Fruit fly (Drosophila melanogaster) whole organism, prepupa: Measurements from ENCODE around the gene CG5618.

Experiments used
- Blimp-1 ChIP-seq: fragments of 200-800 bp; sonication (Bioruptor generic); optimal IDR thresholded peaks from 3 replicates; lab custom pipeline; 2017; ENCODE audit warnings: missing biosample characterization, missing genetic modification characterization, mild to moderate bottlenecking, moderate library complexity, missing genetic modification reagents
- CG11294 ChIP-seq: fragments of 200-800 bp; sonication (Bioruptor generic); IDR thresholded peaks from 2 replicates; pipeline ENCODE4 v1.3.6; 2022; ENCODE audit warnings: missing biosample characterization, missing genetic modification characterization
- CG11762 ChIP-seq: fragments of 200-800 bp; sonication (Bioruptor generic); optimal IDR thresholded peaks from 3 replicates; lab custom pipeline; 2016; ENCODE audit warnings: missing biosample characterization, missing genetic modification characterization; ENCODE audit not compliant: insufficient read depth
- CG11902 ChIP-seq: fragments of 200-800 bp; sonication (Bioruptor generic); optimal IDR thresholded peaks from 3 replicates; lab custom pipeline; 2016; ENCODE audit warnings: missing biosample characterization, missing genetic modification characterization
- CG1621 ChIP-seq: fragments of 200-800 bp; sonication (Bioruptor generic); optimal IDR thresholded peaks from 3 replicates; lab custom pipeline; 2018; ENCODE audit warnings: missing biosample characterization, mild to moderate bottlenecking, missing genetic modification characterization
- CG16779 ChIP-seq: fragments of 200-800 bp; sonication (Bioruptor generic); optimal IDR thresholded peaks from 3 replicates; lab custom pipeline; 2017; ENCODE audit warnings: missing biosample characterization, mild to moderate bottlenecking, missing genetic modification characterization
- CG3032 ChIP-seq: fragments of 200-800 bp; optimal IDR thresholded peaks from 2 replicates; lab custom pipeline; 2019; ENCODE audit warnings: missing biosample characterization, mild to moderate bottlenecking, missing genetic modification characterization, moderate library complexity
- CG31627 ChIP-seq: fragments of 200-800 bp; sonication (Bioruptor generic); optimal IDR thresholded peaks from 3 replicates; lab custom pipeline; 2016; ENCODE audit warnings: missing biosample characterization, missing genetic modification characterization
- CG32006 ChIP-seq: fragments of 200-800 bp; sonication (Bioruptor generic); optimal IDR thresholded peaks from 3 replicates; lab custom pipeline; 2017; ENCODE audit warnings: missing biosample characterization, mild to moderate bottlenecking, missing genetic modification characterization
- CG34406 ChIP-seq: fragments of 200-800 bp; sonication (Bioruptor generic); optimal IDR thresholded peaks from 3 replicates; lab custom pipeline; 2016; ENCODE audit warnings: missing biosample characterization, missing genetic modification characterization
- CG3919 ChIP-seq: fragments of 200-800 bp; sonication (Bioruptor generic); optimal IDR thresholded peaks from 3 replicates; lab custom pipeline; 2016; ENCODE audit warnings: missing biosample characterization, missing genetic modification characterization
- CG6792 ChIP-seq: fragments of 200-800 bp; sonication (Bioruptor generic); optimal IDR thresholded peaks from 3 replicates; lab custom pipeline; 2016; ENCODE audit warnings: missing biosample characterization, missing genetic modification characterization
- CG6808 ChIP-seq: fragments of 200-800 bp; sonication (Bioruptor generic); optimal IDR thresholded peaks from 3 replicates; lab custom pipeline; 2017; ENCODE audit warnings: missing biosample characterization, missing genetic modification characterization, mild to moderate bottlenecking, moderate library complexity, missing genetic modification reagents
- CG6854 ChIP-seq: fragments of 200-800 bp; sonication (Bioruptor generic); optimal IDR thresholded peaks from 2 replicates; lab custom pipeline; 2017; ENCODE audit warnings: missing biosample characterization, mild to moderate bottlenecking, missing genetic modification characterization
- CG7368 ChIP-seq: fragments of 200-800 bp; sonication (Bioruptor generic); optimal IDR thresholded peaks from 3 replicates; lab custom pipeline; 2016; ENCODE audit warnings: missing biosample characterization, missing genetic modification characterization
- CG8119 ChIP-seq: fragments of 200-800 bp; sonication (Bioruptor generic); IDR thresholded peaks from 3 replicates; pipeline ENCODE4 v1.3.6; 2022; ENCODE audit warnings: missing biosample characterization, missing genetic modification characterization
- CG8319 ChIP-seq: fragments of 200-800 bp; sonication (Bioruptor generic); optimal IDR thresholded peaks from 3 replicates; lab custom pipeline; 2016; ENCODE audit warnings: missing biosample characterization, missing genetic modification characterization
- CG8632 ChIP-seq: fragments of 200-800 bp; sonication (Bioruptor generic); optimal IDR thresholded peaks from 3 replicates; lab custom pipeline; 2016; ENCODE audit warnings: missing biosample characterization, missing genetic modification characterization
- CG9139 ChIP-seq: fragments of 200-800 bp; sonication (Bioruptor generic); optimal IDR thresholded peaks from 3 replicates; lab custom pipeline; 2017; ENCODE audit warnings: missing biosample characterization, mild to moderate bottlenecking, missing genetic modification characterization
- Eip75B ChIP-seq: fragments of 200-800 bp; sonication (Bioruptor generic); optimal IDR thresholded peaks from 3 replicates; lab custom pipeline; 2016; ENCODE audit warnings: missing biosample characterization, missing genetic modification characterization
- Eip78C ChIP-seq: fragments of 200-800 bp; sonication (Bioruptor generic); peaks from one replicate; lab custom pipeline; 2016; ENCODE audit warnings: missing biosample characterization, missing genetic modification characterization
- Eip93F ChIP-seq: fragments of 200-800 bp; sonication (Bioruptor generic); optimal IDR thresholded peaks from 2 replicates; lab custom pipeline; 2016; ENCODE audit warnings: missing biosample characterization, mild to moderate bottlenecking, missing genetic modification characterization
- Ets21C ChIP-seq: fragments of 200-800 bp; sonication (Bioruptor generic); optimal IDR thresholded peaks from 3 replicates; lab custom pipeline; 2016; ENCODE audit warnings: missing biosample characterization, missing genetic modification characterization
- Ets96B ChIP-seq: fragments of 200-800 bp; optimal IDR thresholded peaks from 2 replicates; lab custom pipeline; 2019; ENCODE audit warnings: missing biosample characterization, mild to moderate bottlenecking, missing genetic modification characterization, moderate library complexity
- Gug ChIP-seq: fragments of 200-800 bp; sonication (Bioruptor generic); IDR thresholded peaks from 2 replicates; pipeline ENCODE4 v1.3.6; 2022; ENCODE audit warnings: missing biosample characterization, missing genetic modification characterization
- Hr39 ChIP-seq: fragments of 200-800 bp; sonication (Bioruptor generic); optimal IDR thresholded peaks from 2 replicates; lab custom pipeline; 2016; ENCODE audit warnings: missing biosample characterization, missing genetic modification characterization
- Hr4 ChIP-seq: fragments of 200-800 bp; sonication (Bioruptor generic); optimal IDR thresholded peaks from 3 replicates; lab custom pipeline; 2016; ENCODE audit warnings: missing biosample characterization, missing genetic modification characterization
- Lpt ChIP-seq: fragments of 200-800 bp; sonication (Bioruptor generic); optimal IDR thresholded peaks from 3 replicates; lab custom pipeline; 2016; ENCODE audit warnings: missing biosample characterization, missing genetic modification characterization
- Met ChIP-seq: fragments of 200-800 bp; sonication (Bioruptor generic); optimal IDR thresholded peaks from 3 replicates; lab custom pipeline; 2016; ENCODE audit warnings: missing biosample characterization, missing genetic modification characterization
- OdsH ChIP-seq: fragments of 200-800 bp; sonication (Bioruptor generic); optimal IDR thresholded peaks from 3 replicates; lab custom pipeline; 2016; ENCODE audit warnings: missing biosample characterization, missing genetic modification characterization
- Smox ChIP-seq: fragments of 200-800 bp; sonication (Bioruptor generic); optimal IDR thresholded peaks from 3 replicates; lab custom pipeline; 2016; ENCODE audit warnings: missing biosample characterization, missing genetic modification characterization
- Sox102F ChIP-seq: fragments of 200-800 bp; sonication (Bioruptor generic); optimal IDR thresholded peaks from 2 replicates; lab custom pipeline; 2016; ENCODE audit warnings: missing biosample characterization, mild to moderate bottlenecking, missing genetic modification characterization
- Sox14 ChIP-seq: fragments of 200-800 bp; sonication (Bioruptor generic); optimal IDR thresholded peaks from 3 replicates; lab custom pipeline; 2016; ENCODE audit warnings: missing biosample characterization, missing genetic modification characterization
- Sox15 ChIP-seq: fragments of 200-800 bp; sonication (Bioruptor generic); optimal IDR thresholded peaks from 3 replicates; lab custom pipeline; 2016; ENCODE audit warnings: missing biosample characterization, missing genetic modification characterization
- achi ChIP-seq: fragments of 200-800 bp; sonication (Bioruptor generic); optimal IDR thresholded peaks from 3 replicates; lab custom pipeline; 2016; ENCODE audit warnings: missing biosample characterization, missing genetic modification characterization
- acj6 ChIP-seq: fragments of 200-800 bp; sonication (Bioruptor generic); optimal IDR thresholded peaks from 3 replicates; lab custom pipeline; 2016; ENCODE audit warnings: missing biosample characterization, missing genetic modification characterization
- cyc ChIP-seq: fragments of 200-800 bp; sonication (Bioruptor generic); optimal IDR thresholded peaks from 3 replicates; lab custom pipeline; 2016; ENCODE audit warnings: missing biosample characterization, missing genetic modification characterization
- dac ChIP-seq: fragments of 200-800 bp; sonication (Bioruptor generic); optimal IDR thresholded peaks from 2 replicates; lab custom pipeline; 2017; ENCODE audit warnings: missing biosample characterization, mild to moderate bottlenecking, missing genetic modification characterization
- dsx ChIP-seq: fragments of 200-800 bp; optimal IDR thresholded peaks from 3 replicates; lab custom pipeline; 2019; ENCODE audit warnings: missing biosample characterization, mild to moderate bottlenecking, missing genetic modification characterization, moderate library complexity; ENCODE audit not compliant: poor library complexity, severe bottlenecking
- eg ChIP-seq: fragments of 200-800 bp; sonication (Bioruptor generic); IDR thresholded peaks from 3 replicates; pipeline ENCODE4 v1.3.6; 2022; ENCODE audit warnings: missing biosample characterization, missing genetic modification characterization
- fd59A ChIP-seq: fragments of 200-800 bp; sonication (Bioruptor generic); optimal IDR thresholded peaks from 2 replicates; lab custom pipeline; 2017; ENCODE audit warnings: missing biosample characterization, mild to moderate bottlenecking, missing genetic modification characterization, missing genetic modification reagents
- fd85E ChIP-seq: fragments of 200-800 bp; sonication (Bioruptor generic); optimal IDR thresholded peaks from 3 replicates; lab custom pipeline; 2016; ENCODE audit warnings: missing biosample characterization, missing genetic modification characterization
- fkh ChIP-seq: fragments of 200-800 bp; sonication (Bioruptor generic); optimal IDR thresholded peaks from 3 replicates; lab custom pipeline; 2017; ENCODE audit warnings: missing biosample characterization, mild to moderate bottlenecking, missing genetic modification characterization, moderate library complexity
- lz ChIP-seq: fragments of 200-800 bp; sonication (Bioruptor generic); optimal IDR thresholded peaks from 3 replicates; lab custom pipeline; 2016; ENCODE audit warnings: missing biosample characterization, missing genetic modification characterization
- net ChIP-seq: fragments of 200-800 bp; sonication (Bioruptor generic); optimal IDR thresholded peaks from 3 replicates; lab custom pipeline; 2016; ENCODE audit warnings: missing biosample characterization, missing genetic modification characterization
- pdm3 ChIP-seq: fragments of 200-800 bp; sonication (Bioruptor generic); optimal IDR thresholded peaks from 3 replicates; lab custom pipeline; 2016; ENCODE audit warnings: missing biosample characterization, missing genetic modification characterization
- spab ChIP-seq: fragments of 200-800 bp; sonication (Bioruptor generic); optimal IDR thresholded peaks from 2 replicates; lab custom pipeline; 2017; ENCODE audit warnings: missing biosample characterization, mild to moderate bottlenecking, missing genetic modification characterization, missing genetic modification reagents
- ss ChIP-seq, 2 experiments: fragments of 200-800 bp; sonication (Bioruptor generic); optimal IDR thresholded peaks; 2 replicates in 1 of 2; 3 replicates in 1 of 2; lab custom pipeline; 2017 to 2018; ENCODE audit warnings: mild to moderate bottlenecking in 2 of 2, missing biosample characterization in 2 of 2, missing genetic modification characterization in 2 of 2, moderate library complexity in 1 of 2
- svp ChIP-seq: fragments of 200-800 bp; sonication (Bioruptor generic); peaks from one replicate; lab custom pipeline; 2016; ENCODE audit warnings: missing biosample characterization, missing genetic modification characterization
- topi ChIP-seq: fragments of 200-800 bp; sonication (Bioruptor generic); optimal IDR thresholded peaks from 3 replicates; lab custom pipeline; 2016; ENCODE audit warnings: missing biosample characterization, missing genetic modification characterization
- vri ChIP-seq: fragments of 200-800 bp; sonication (Bioruptor generic); optimal IDR thresholded peaks from 3 replicates; lab custom pipeline; 2016; ENCODE audit warnings: missing biosample characterization, mild to moderate bottlenecking, missing genetic modification characterization

Gene CG5618

DNA sequence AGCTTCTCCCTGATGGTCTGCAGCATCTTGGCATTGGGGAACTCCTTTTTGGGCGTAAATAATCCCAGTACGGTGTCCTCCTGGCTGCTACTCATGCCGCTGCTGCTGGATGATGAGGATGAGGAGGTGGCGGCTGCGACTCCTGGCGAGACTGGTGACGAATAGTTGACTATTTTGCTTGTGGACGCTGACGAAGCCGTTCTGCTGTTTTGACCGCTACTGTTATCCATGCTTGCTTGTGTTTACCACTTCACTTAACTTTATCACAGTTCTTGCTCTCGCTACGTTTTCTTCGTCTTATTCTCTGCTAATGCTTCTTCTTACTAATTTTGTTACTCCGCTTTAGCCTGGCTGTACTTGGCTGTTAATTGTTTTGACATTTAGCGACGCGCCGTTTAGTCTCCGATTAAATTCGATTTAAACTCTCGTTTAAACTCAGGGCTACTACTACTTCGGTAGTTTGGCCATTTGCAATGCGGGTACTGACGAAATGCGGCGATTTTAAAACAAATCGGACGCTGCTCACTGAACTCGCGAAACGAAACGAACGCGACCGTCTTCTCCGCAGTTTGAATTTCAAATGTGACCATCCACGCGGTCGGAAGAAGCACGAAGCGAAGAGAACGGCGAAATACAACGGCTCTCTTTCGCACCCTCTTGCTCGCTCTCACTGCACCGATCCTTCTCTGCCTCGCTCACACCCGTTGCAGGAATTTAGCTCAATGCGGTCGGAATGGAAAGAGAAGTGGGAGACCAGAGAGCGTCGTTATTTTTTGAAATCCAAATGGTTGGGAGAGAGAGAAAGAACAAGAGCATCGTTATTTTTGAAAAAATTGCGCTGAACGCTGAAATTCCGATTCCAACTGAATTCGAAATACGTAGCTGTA is 48.0 kb downstream of the CG5618 start, which contains the start of gene trbl:
Gene trbl, minus strand, starts transcription at position 584 of the 887 bp plus-strand sequence.
- TF ChIP-seq CG8319 (GFP tag; lab: Kevin White, UChicago) (no peak), Gug (GFP tag; lab: Robert Waterston, UW) (no peak), CG34406 (no peak), Sox102F (GFP tag; lab: Kevin White, UChicago) (no peak), Ets96B (tag; lab: Kevin White, UChicago) (no peak), Eip75B (GFP tag; lab: Kevin White, UChicago) (no peak), CG16779 (tag; lab: Kevin White, UChicago) (peak; percentile 33), CG31627 (GFP tag; lab: Kevin White, UChicago) (no peak), cyc (GFP tag; lab: Kevin White, UChicago) (no peak), CG6808 (GFP tag; lab: Kevin White, UChicago) (peak; percentile 18), topi (GFP tag; lab: Kevin White, UChicago) (no peak), Hr4 (GFP tag; lab: Kevin White, UChicago) (no peak), pdm3 (GFP tag; lab: Kevin White, UChicago) (no peak), Ets21C (no peak), Hr39 (GFP tag; lab: Kevin White, UChicago) (no peak), ss (GFP tag; optimal IDR thresholded peaks at IDR 0.05; lab: Kevin White, UChicago) (peak; percentile 12 to 21), Smox (no peak), CG32006 (GFP tag; lab: Kevin White, UChicago) (no peak), lz (GFP tag; lab: Kevin White, UChicago) (no peak), CG1621 (tag; lab: Kevin White, UChicago) (peak; percentile 53), acj6 (no peak), Sox14 (GFP tag; lab: Kevin White, UChicago) (peak; percentile 29), fkh (GFP tag; lab: Kevin White, UChicago) (peak; percentile 27), fd85E (GFP tag; lab: Kevin White, UChicago) (peak; percentile 30), Eip78C (GFP tag; lab: Kevin White, UChicago) (peak; percentile 48), spab (GFP tag; lab: Kevin White, UChicago) (no peak), Lpt (GFP tag; lab: Kevin White, UChicago) (no peak), dac (GFP tag; lab: Kevin White, UChicago) (no peak), Met (no peak), eg (GFP tag; lab: Robert Waterston, UW) (peak; percentile 60; the same call in 2 of the 3 replicates), svp (GFP tag; lab: Kevin White, UChicago) (peak; percentile 73), CG7368 (GFP tag; lab: Kevin White, UChicago) (no peak), net (peak; percentile 58), OdsH (no peak), dsx (GFP tag; lab: Kevin White, UChicago) (peak; percentile 62), CG6854 (peak; percentile 66), CG8632 (no peak), CG3032 (tag; lab: Kevin White, UChicago) (no peak), CG9139 (GFP tag; lab: Kevin White, UChicago) (no peak), CG8119 (GFP tag; lab: Robert Waterston, UW) (peak; percentile 40; the same call in 2 of the 3 replicates), fd59A (GFP tag; lab: Kevin White, UChicago) (no peak), Blimp-1 (GFP tag; lab: Kevin White, UChicago) (no peak), Eip93F (no peak), vri (GFP tag; lab: Kevin White, UChicago) (no peak), Sox15 (GFP tag; lab: Kevin White, UChicago) (no peak), CG11762 (GFP tag; lab: Kevin White, UChicago) (no peak), CG11294 (no peak), CG11902 (GFP tag; lab: Kevin White, UChicago) (no peak), CG3919 (peak; percentile 30), achi (GFP tag; lab: Kevin White, UChicago) (peak; percentile 15), CG6792 (GFP tag; lab: Kevin White, UChicago) (no peak)
